Fruit fly (Drosophila melanogaster) whole organism, prepupa: ENCODE results near the gene CG13482.

Source experiments
- Blimp-1 ChIP-seq: fragments of 200-800 bp; sonication (Bioruptor generic); optimal IDR thresholded peaks from 3 replicates; lab custom pipeline; 2017; ENCODE audit warnings: missing biosample characterization, missing genetic modification characterization, mild to moderate bottlenecking, moderate library complexity, missing genetic modification reagents
- CG10631 ChIP-seq: fragments of 200-800 bp; sonication (Bioruptor generic); optimal IDR thresholded peaks from 2 replicates; lab custom pipeline; 2016; ENCODE audit warnings: missing biosample characterization, missing genetic modification characterization
- CG10669 ChIP-seq: fragments of 200-800 bp; sonication (Bioruptor generic); optimal IDR thresholded peaks from 3 replicates; lab custom pipeline; 2018; ENCODE audit warnings: missing biosample characterization, mild to moderate bottlenecking, missing genetic modification characterization, moderate library complexity
- CG11294 ChIP-seq: fragments of 200-800 bp; sonication (Bioruptor generic); IDR thresholded peaks from 2 replicates; pipeline ENCODE4 v1.3.6; 2022; ENCODE audit warnings: missing biosample characterization, missing genetic modification characterization
- CG11762 ChIP-seq: fragments of 200-800 bp; sonication (Bioruptor generic); optimal IDR thresholded peaks from 3 replicates; lab custom pipeline; 2016; ENCODE audit warnings: missing biosample characterization, missing genetic modification characterization; ENCODE audit not compliant: insufficient read depth
- CG15336 ChIP-seq: fragments of 200-800 bp; sonication (Bioruptor generic); IDR thresholded peaks from 2 replicates; pipeline ENCODE4 v1.3.6; 2022; ENCODE audit warnings: missing biosample characterization, missing genetic modification characterization
- CG16779 ChIP-seq: fragments of 200-800 bp; sonication (Bioruptor generic); optimal IDR thresholded peaks from 3 replicates; lab custom pipeline; 2017; ENCODE audit warnings: missing biosample characterization, mild to moderate bottlenecking, missing genetic modification characterization
- CG3032 ChIP-seq: fragments of 200-800 bp; optimal IDR thresholded peaks from 2 replicates; lab custom pipeline; 2019; ENCODE audit warnings: missing biosample characterization, mild to moderate bottlenecking, missing genetic modification characterization, moderate library complexity
- CG31627 ChIP-seq: fragments of 200-800 bp; sonication (Bioruptor generic); optimal IDR thresholded peaks from 3 replicates; lab custom pipeline; 2016; ENCODE audit warnings: missing biosample characterization, missing genetic modification characterization
- CG32006 ChIP-seq: fragments of 200-800 bp; sonication (Bioruptor generic); optimal IDR thresholded peaks from 3 replicates; lab custom pipeline; 2017; ENCODE audit warnings: missing biosample characterization, mild to moderate bottlenecking, missing genetic modification characterization
- CG3919 ChIP-seq: fragments of 200-800 bp; sonication (Bioruptor generic); optimal IDR thresholded peaks from 3 replicates; lab custom pipeline; 2016; ENCODE audit warnings: missing biosample characterization, missing genetic modification characterization
- CG4318 ChIP-seq: fragments of 200-800 bp; sonication (Bioruptor generic); optimal IDR thresholded peaks from 3 replicates; lab custom pipeline; 2017; ENCODE audit warnings: missing biosample characterization, mild to moderate bottlenecking, missing genetic modification characterization
- CG6163 ChIP-seq: fragments of 200-800 bp; sonication (Bioruptor generic); IDR thresholded peaks from 3 replicates; pipeline ENCODE4 v1.3.6; 2022; ENCODE audit warnings: missing biosample characterization, missing genetic modification characterization
- CG6792 ChIP-seq: fragments of 200-800 bp; sonication (Bioruptor generic); optimal IDR thresholded peaks from 3 replicates; lab custom pipeline; 2016; ENCODE audit warnings: missing biosample characterization, missing genetic modification characterization
- CG6808 ChIP-seq: fragments of 200-800 bp; sonication (Bioruptor generic); optimal IDR thresholded peaks from 3 replicates; lab custom pipeline; 2017; ENCODE audit warnings: missing biosample characterization, missing genetic modification characterization, mild to moderate bottlenecking, moderate library complexity, missing genetic modification reagents
- CG6854 ChIP-seq: fragments of 200-800 bp; sonication (Bioruptor generic); optimal IDR thresholded peaks from 2 replicates; lab custom pipeline; 2017; ENCODE audit warnings: missing biosample characterization, mild to moderate bottlenecking, missing genetic modification characterization
- CG7368 ChIP-seq: fragments of 200-800 bp; sonication (Bioruptor generic); optimal IDR thresholded peaks from 3 replicates; lab custom pipeline; 2016; ENCODE audit warnings: missing biosample characterization, missing genetic modification characterization
- CG8119 ChIP-seq: fragments of 200-800 bp; sonication (Bioruptor generic); IDR thresholded peaks from 3 replicates; pipeline ENCODE4 v1.3.6; 2022; ENCODE audit warnings: missing biosample characterization, missing genetic modification characterization
- Eip78C ChIP-seq: fragments of 200-800 bp; sonication (Bioruptor generic); peaks from one replicate; lab custom pipeline; 2016; ENCODE audit warnings: missing biosample characterization, missing genetic modification characterization
- Ets21C ChIP-seq: fragments of 200-800 bp; sonication (Bioruptor generic); optimal IDR thresholded peaks from 3 replicates; lab custom pipeline; 2016; ENCODE audit warnings: missing biosample characterization, missing genetic modification characterization
- Hr38 ChIP-seq: sonication (Bioruptor generic); optimal IDR thresholded peaks from 2 replicates; lab custom pipeline; 2016; ENCODE audit warnings: missing biosample characterization, missing genetic modification characterization
- Hr39 ChIP-seq: fragments of 200-800 bp; sonication (Bioruptor generic); optimal IDR thresholded peaks from 2 replicates; lab custom pipeline; 2016; ENCODE audit warnings: missing biosample characterization, missing genetic modification characterization
- Hr4 ChIP-seq: fragments of 200-800 bp; sonication (Bioruptor generic); optimal IDR thresholded peaks from 3 replicates; lab custom pipeline; 2016; ENCODE audit warnings: missing biosample characterization, missing genetic modification characterization
- Met ChIP-seq: fragments of 200-800 bp; sonication (Bioruptor generic); optimal IDR thresholded peaks from 3 replicates; lab custom pipeline; 2016; ENCODE audit warnings: missing biosample characterization, missing genetic modification characterization
- OdsH ChIP-seq: fragments of 200-800 bp; sonication (Bioruptor generic); optimal IDR thresholded peaks from 3 replicates; lab custom pipeline; 2016; ENCODE audit warnings: missing biosample characterization, missing genetic modification characterization
- Sox102F ChIP-seq: fragments of 200-800 bp; sonication (Bioruptor generic); optimal IDR thresholded peaks from 2 replicates; lab custom pipeline; 2016; ENCODE audit warnings: missing biosample characterization, mild to moderate bottlenecking, missing genetic modification characterization
- Sox14 ChIP-seq: fragments of 200-800 bp; sonication (Bioruptor generic); optimal IDR thresholded peaks from 3 replicates; lab custom pipeline; 2016; ENCODE audit warnings: missing biosample characterization, missing genetic modification characterization
- Sox15 ChIP-seq: fragments of 200-800 bp; sonication (Bioruptor generic); optimal IDR thresholded peaks from 3 replicates; lab custom pipeline; 2016; ENCODE audit warnings: missing biosample characterization, missing genetic modification characterization
- achi ChIP-seq: fragments of 200-800 bp; sonication (Bioruptor generic); optimal IDR thresholded peaks from 3 replicates; lab custom pipeline; 2016; ENCODE audit warnings: missing biosample characterization, missing genetic modification characterization
- acj6 ChIP-seq: fragments of 200-800 bp; sonication (Bioruptor generic); optimal IDR thresholded peaks from 3 replicates; lab custom pipeline; 2016; ENCODE audit warnings: missing biosample characterization, missing genetic modification characterization
- dac ChIP-seq: fragments of 200-800 bp; sonication (Bioruptor generic); optimal IDR thresholded peaks from 2 replicates; lab custom pipeline; 2017; ENCODE audit warnings: missing biosample characterization, mild to moderate bottlenecking, missing genetic modification characterization
- eg ChIP-seq: fragments of 200-800 bp; sonication (Bioruptor generic); IDR thresholded peaks from 3 replicates; pipeline ENCODE4 v1.3.6; 2022; ENCODE audit warnings: missing biosample characterization, missing genetic modification characterization
- net ChIP-seq: fragments of 200-800 bp; sonication (Bioruptor generic); optimal IDR thresholded peaks from 3 replicates; lab custom pipeline; 2016; ENCODE audit warnings: missing biosample characterization, missing genetic modification characterization
- pdm3 ChIP-seq: fragments of 200-800 bp; sonication (Bioruptor generic); optimal IDR thresholded peaks from 3 replicates; lab custom pipeline; 2016; ENCODE audit warnings: missing biosample characterization, missing genetic modification characterization
- salr ChIP-seq, 2 experiments: fragments of 200-800 bp; sonication (Bioruptor generic); optimal IDR thresholded peaks; 3 replicates each; lab custom pipeline; 2016 to 2018; ENCODE audit warnings: missing biosample characterization in 2 of 2, missing genetic modification characterization in 2 of 2, mild to moderate bottlenecking in 1 of 2
- spab ChIP-seq: fragments of 200-800 bp; sonication (Bioruptor generic); optimal IDR thresholded peaks from 2 replicates; lab custom pipeline; 2017; ENCODE audit warnings: missing biosample characterization, mild to moderate bottlenecking, missing genetic modification characterization, missing genetic modification reagents
- ss ChIP-seq, 2 experiments: fragments of 200-800 bp; sonication (Bioruptor generic); optimal IDR thresholded peaks; 2 replicates in 1 of 2; 3 replicates in 1 of 2; lab custom pipeline; 2017 to 2018; ENCODE audit warnings: mild to moderate bottlenecking in 2 of 2, missing biosample characterization in 2 of 2, missing genetic modification characterization in 2 of 2, moderate library complexity in 1 of 2
- svp ChIP-seq: fragments of 200-800 bp; sonication (Bioruptor generic); peaks from one replicate; lab custom pipeline; 2016; ENCODE audit warnings: missing biosample characterization, missing genetic modification characterization
- topi ChIP-seq: fragments of 200-800 bp; sonication (Bioruptor generic); optimal IDR thresholded peaks from 3 replicates; lab custom pipeline; 2016; ENCODE audit warnings: missing biosample characterization, missing genetic modification characterization
- vri ChIP-seq: fragments of 200-800 bp; sonication (Bioruptor generic); optimal IDR thresholded peaks from 3 replicates; lab custom pipeline; 2016; ENCODE audit warnings: missing biosample characterization, mild to moderate bottlenecking, missing genetic modification characterization

CG13482 gene

DNA sequence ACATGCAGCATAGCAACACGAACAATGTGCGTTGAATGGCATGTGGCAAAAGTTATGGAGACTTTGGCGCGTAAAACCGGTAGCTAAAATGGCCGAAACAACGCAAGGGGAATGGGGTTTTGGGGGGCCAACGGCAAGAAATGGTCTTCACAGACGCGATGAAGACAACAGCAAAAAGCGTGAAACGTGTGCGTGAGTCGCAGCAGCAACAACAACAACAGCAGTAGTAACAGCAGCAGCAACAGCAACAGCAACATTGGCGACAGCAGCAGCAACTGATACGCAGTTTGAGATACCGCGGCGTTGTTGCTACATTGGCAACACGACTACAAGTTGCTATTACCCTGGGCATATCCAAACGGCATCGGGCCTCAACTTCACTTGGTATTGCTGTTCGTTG lies 7.3 kb upstream of the CG13482 start:
- no peak for TF ChIP-seq pdm3
- TF ChIP-seq CG16779 (tag; lab: Kevin White, UChicago) = no peak
- TF ChIP-seq Sox15 (GFP tag; lab: Kevin White, UChicago) = no peak
- peak; percentile 32 for TF ChIP-seq CG6854 (GFP tag; lab: Kevin White, UChicago)
- no peak for TF ChIP-seq CG8119 (GFP tag; lab: Robert Waterston, UW)
- 0 out of 3 replicates have a peak, but pooled peaks have one; percentile 5 for TF ChIP-seq CG6163
- TF ChIP-seq Sox102F = no peak
- TF ChIP-seq dac (GFP tag; lab: Kevin White, UChicago) = no peak
- no peak for TF ChIP-seq eg (GFP tag; lab: Robert Waterston, UW)
- TF ChIP-seq ss (GFP tag; optimal IDR thresholded peaks at IDR 0.05; lab: Kevin White, UChicago) = peak in 1 of 2 experiments; percentile 81
- TF ChIP-seq topi (GFP tag; lab: Kevin White, UChicago) = no peak
- TF ChIP-seq CG10631 (GFP tag; lab: Kevin White, UChicago) = no peak
- no peak for TF ChIP-seq CG7368 (GFP tag; lab: Kevin White, UChicago)
- TF ChIP-seq Hr38 (GFP tag; lab: Kevin White, UChicago) = no peak
- no peak for TF ChIP-seq CG3919 (GFP tag; lab: Kevin White, UChicago)
- TF ChIP-seq vri = no peak

DNA sequence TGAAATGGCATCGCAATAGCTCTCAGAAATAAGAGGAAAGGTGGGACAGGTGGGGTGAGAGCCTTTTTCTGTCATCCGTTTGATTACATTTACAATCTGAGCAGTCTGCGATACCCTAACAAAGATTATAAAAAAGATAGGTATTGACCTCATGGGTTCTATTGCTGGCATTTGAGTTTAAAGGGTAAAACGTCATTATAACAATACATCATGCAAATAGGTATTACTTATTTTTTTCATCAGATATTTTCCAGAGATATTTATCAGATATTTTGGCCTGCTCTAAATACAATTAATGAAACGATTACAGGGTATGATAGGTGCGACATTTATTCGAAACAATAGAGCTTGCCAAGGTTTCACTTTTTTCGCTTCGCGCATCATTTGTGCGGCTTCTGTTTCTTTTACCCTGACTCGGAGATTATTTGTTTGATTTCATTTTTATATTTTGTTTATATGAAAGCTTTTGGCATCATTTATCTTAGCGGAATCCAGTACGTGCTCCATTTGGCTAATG lies 6.8 kb upstream of the CG13482 start:
- TF ChIP-seq net (GFP tag; lab: Kevin White, UChicago) = peak; percentile 9
- TF ChIP-seq acj6 (GFP tag; lab: Kevin White, UChicago) = peak; percentile 27
- TF ChIP-seq Blimp-1 (GFP tag; lab: Kevin White, UChicago) = no peak
- peak; percentile 37 for TF ChIP-seq Sox14 (GFP tag; lab: Kevin White, UChicago)
- no peak for TF ChIP-seq CG11762
- TF ChIP-seq CG15336 = peak; percentile 49
- TF ChIP-seq CG10669 (GFP tag; lab: Kevin White, UChicago) = no peak
- TF ChIP-seq CG6792 (GFP tag; lab: Kevin White, UChicago) = no peak
- no peak for TF ChIP-seq dac (GFP tag; lab: Kevin White, UChicago)
- peak; percentile 19 for TF ChIP-seq topi (GFP tag; lab: Kevin White, UChicago)
- peak; percentile 10 for TF ChIP-seq achi (GFP tag; lab: Kevin White, UChicago)
- TF ChIP-seq svp = peak; percentile 50
- no peak for TF ChIP-seq Ets21C (GFP tag; lab: Kevin White, UChicago)
- peak; percentile 6 for TF ChIP-seq CG6808 (GFP tag; lab: Kevin White, UChicago)
- TF ChIP-seq pdm3 = peak; percentile 18
- peak; percentile 13 for TF ChIP-seq CG3032 (tag; lab: Kevin White, UChicago)
- TF ChIP-seq CG8119 (GFP tag; lab: Robert Waterston, UW) = peak; percentile 20; the same call in 1 of the 3 replicates
- no peak for TF ChIP-seq CG11294 (GFP tag; lab: Robert Waterston, UW)
- no peak for TF ChIP-seq CG31627 (GFP tag; lab: Kevin White, UChicago)
- TF ChIP-seq salr (GFP tag; optimal IDR thresholded peaks at IDR 0.05; lab: Kevin White, UChicago) = peak in 1 of 2 experiments; percentile 21
- peak; percentile 11 for TF ChIP-seq spab (GFP tag; lab: Kevin White, UChicago)
- TF ChIP-seq CG32006 (GFP tag; lab: Kevin White, UChicago) = peak; percentile 58
- no peak for TF ChIP-seq ss (GFP tag; optimal IDR thresholded peaks at IDR 0.05; lab: Kevin White, UChicago)
- TF ChIP-seq Eip78C (GFP tag; lab: Kevin White, UChicago) = peak; percentile 89
- peak; percentile 10 for TF ChIP-seq Met (GFP tag; lab: Kevin White, UChicago)
- peak; percentile 5; the same call in 1 of the 3 replicates for TF ChIP-seq CG6163
- peak; percentile 18 for TF ChIP-seq CG4318
- peak; percentile 18 for TF ChIP-seq OdsH (GFP tag; lab: Kevin White, UChicago)
- peak; percentile 52 for TF ChIP-seq Hr4 (GFP tag; lab: Kevin White, UChicago)
- peak; percentile 16 for TF ChIP-seq Hr39
